In genomic region chrII:7151969-7152631, ce11 we compare ENCODE assay signal across 2 worm cellular contexts.
A peak's percentile ranks its signal among the peaks of the same experiment; 100 is the strongest.
TF ChIP-seq lines count a peak whose summit lies in the region.

Gene fust-1 (plus strand): TSS chrII:7152581.

TF ChIP-seq in whole organism, L1 larva, 84 proteins besides CTCF, POLR2A, EP300 and RAD21 (continued from another document):
- TF ChIP-seq zag-1 (tag; optimal IDR thresholded peaks at IDR 0.05; lab: Kevin White, UChicago): peak; percentile 41
- TF ChIP-seq xbp-1 (tag; optimal IDR thresholded peaks at IDR 0.05; lab: Kevin White, UChicago): peak; percentile 96
- TF ChIP-seq nhr-71 (tag; optimal IDR thresholded peaks at IDR 0.05; lab: Kevin White, UChicago): peak; percentile 98
- TF ChIP-seq ceh-90 (tag; optimal IDR thresholded peaks at IDR 0.05; lab: Kevin White, UChicago): peak; percentile 61
- TF ChIP-seq ztf-11 (tag; optimal IDR thresholded peaks at IDR 0.05; lab: Kevin White, UChicago): peak in 1 of 2 experiments; percentile 86
- peak; percentile 89 for TF ChIP-seq ama-1 (optimal IDR thresholded peaks at IDR 0.05; lab: Kevin White, UChicago)
- no peak for TF ChIP-seq Y116A8C.19 (tag; optimal IDR thresholded peaks at IDR 0.05; lab: Kevin White, UChicago; ENCODE audit: borderline replicate concordance)
- TF ChIP-seq sup-37 (GFP tag; optimal IDR thresholded peaks at IDR 0.05; lab: Kevin White, UChicago): peak; percentile 90
- TF ChIP-seq nhr-28 (tag; optimal IDR thresholded peaks at IDR 0.05; lab: Kevin White, UChicago): peak; percentile 4
- peak; percentile 93 for TF ChIP-seq egl-13 (tag; optimal IDR thresholded peaks at IDR 0.05; lab: Kevin White, UChicago)
- TF ChIP-seq lsy-2 (tag; optimal IDR thresholded peaks at IDR 0.05; lab: Kevin White, UChicago): peak; percentile 97
- peak; percentile 83 for TF ChIP-seq unc-98 (GFP tag; IDR thresholded peaks at IDR 0.05; lab: Robert Waterston, UW)
- TF ChIP-seq unc-86 (tag; optimal IDR thresholded peaks at IDR 0.05; lab: Kevin White, UChicago): peak; percentile 95
- peak; percentile 94 for TF ChIP-seq mab-9 (GFP tag; IDR thresholded peaks at IDR 0.05; lab: Robert Waterston, UW)
- TF ChIP-seq nhr-20 (tag; optimal IDR thresholded peaks at IDR 0.05; lab: Kevin White, UChicago): peak; percentile 98
- peak; percentile 94 for TF ChIP-seq fkh-8 (tag; optimal IDR thresholded peaks at IDR 0.05; lab: Kevin White, UChicago)
- TF ChIP-seq aha-1 (tag; optimal IDR thresholded peaks at IDR 0.05; lab: Kevin White, UChicago): peak; percentile 84
- TF ChIP-seq lin-39 (tag; optimal IDR thresholded peaks at IDR 0.05; lab: Kevin White, UChicago): peak; percentile 96
- peak; percentile 96 for TF ChIP-seq jun-1 (tag; optimal IDR thresholded peaks at IDR 0.05; lab: Kevin White, UChicago)
- peak; percentile 97 for TF ChIP-seq rnt-1 (tag; optimal IDR thresholded peaks at IDR 0.05; lab: Kevin White, UChicago)
- peak; percentile 97 for TF ChIP-seq isw-1 (GFP tag; IDR thresholded peaks at IDR 0.05; lab: Robert Waterston, UW)
- TF ChIP-seq nhr-237 (tag; optimal IDR thresholded peaks at IDR 0.05; lab: Kevin White, UChicago): peak; percentile 79
- no peak for TF ChIP-seq ces-1 (GFP tag; optimal IDR thresholded peaks at IDR 0.05; lab: Kevin White, UChicago)
- peak; percentile 99 for TF ChIP-seq nhr-85 (tag; lab: Kevin White, UChicago)
- peak; percentile 75 for TF ChIP-seq mef-2 (tag; optimal IDR thresholded peaks at IDR 0.05; lab: Kevin White, UChicago)

TF ChIP-seq in whole organism, young adult, 124 proteins besides CTCF, POLR2A, EP300 and RAD21 (continued from another document):
- TF ChIP-seq lin-35 (GFP tag; optimal IDR thresholded peaks at IDR 0.05; lab: Kevin White, UChicago) (peak in 2 of 3 experiments; percentile 80 to 93), F33H1.4 (GFP tag; IDR thresholded peaks at IDR 0.05; lab: Robert Waterston, UW) (peak; percentile 82), akir-1 (GFP tag; optimal IDR thresholded peaks at IDR 0.05; lab: Kevin White, UChicago) (no peak), fkh-3 (tag; optimal IDR thresholded peaks at IDR 0.05; lab: Kevin White, UChicago) (no peak), ccch-3 (GFP tag; optimal IDR thresholded peaks at IDR 0.05; lab: Kevin White, UChicago) (no peak), tbp1 (GFP tag; optimal IDR thresholded peaks at IDR 0.05; lab: Kevin White, UChicago) (peak; percentile 75), mxl-1 (tag; optimal IDR thresholded peaks at IDR 0.05; lab: Kevin White, UChicago) (no peak), lin-40 (tag; optimal IDR thresholded peaks at IDR 0.05; lab: Kevin White, UChicago) (peak; percentile 97), somi-1 (GFP tag; optimal IDR thresholded peaks at IDR 0.05; lab: Kevin White, UChicago) (peak; percentile 80), Y79H2A.3 (GFP tag; conservative IDR thresholded peaks at IDR 0.05; lab: Robert Waterston, UW) (no peak), nfya-2 (GFP tag; IDR thresholded peaks at IDR 0.05; lab: Robert Waterston, UW) (no peak), athp-1 (tag; optimal IDR thresholded peaks at IDR 0.05; lab: Kevin White, UChicago) (peak; percentile 93), mcd-1 (GFP tag; IDR thresholded peaks at IDR 0.05; lab: Robert Waterston, UW) (peak; percentile 97), F49E8.2 (tag; optimal IDR thresholded peaks at IDR 0.05; lab: Kevin White, UChicago; ENCODE audit: insufficient read depth) (peak; percentile 83), ztf-28 (GFP tag; IDR thresholded peaks at IDR 0.05; lab: Robert Waterston, UW) (no peak), lag-1 (GFP tag; IDR thresholded peaks at IDR 0.05; lab: Robert Waterston, UW) (no peak), let-526 (GFP tag; IDR thresholded peaks at IDR 0.05; lab: Robert Waterston, UW) (peak; percentile 80; the same call in 1 of the 2 replicates), ekl-4 (GFP tag; IDR thresholded peaks at IDR 0.05; lab: Robert Waterston, UW) (peak; percentile 96), mel-28 (tag; optimal IDR thresholded peaks at IDR 0.05; lab: Kevin White, UChicago; ENCODE audit: borderline replicate concordance) (no peak), snpc-1.3 (tag; optimal IDR thresholded peaks at IDR 0.05; lab: Kevin White, UChicago; ENCODE audit: insufficient read depth) (peak; percentile 95), tbx-9 (tag; optimal IDR thresholded peaks at IDR 0.05; lab: Kevin White, UChicago; ENCODE audit: borderline replicate concordance) (no peak), pha-4 (tag; optimal IDR thresholded peaks at IDR 0.05; lab: Kevin White, UChicago) (peak; percentile 47), K12H6.12 (tag; optimal IDR thresholded peaks at IDR 0.05; lab: Kevin White, UChicago) (peak; percentile 88), C06A6.2 (GFP tag; conservative IDR thresholded peaks at IDR 0.05; lab: Robert Waterston, UW) (peak; percentile 88)
